Fruit fly (Drosophila melanogaster): ENCODE data around the gene CG7304.

Gene CG7304

DNA sequence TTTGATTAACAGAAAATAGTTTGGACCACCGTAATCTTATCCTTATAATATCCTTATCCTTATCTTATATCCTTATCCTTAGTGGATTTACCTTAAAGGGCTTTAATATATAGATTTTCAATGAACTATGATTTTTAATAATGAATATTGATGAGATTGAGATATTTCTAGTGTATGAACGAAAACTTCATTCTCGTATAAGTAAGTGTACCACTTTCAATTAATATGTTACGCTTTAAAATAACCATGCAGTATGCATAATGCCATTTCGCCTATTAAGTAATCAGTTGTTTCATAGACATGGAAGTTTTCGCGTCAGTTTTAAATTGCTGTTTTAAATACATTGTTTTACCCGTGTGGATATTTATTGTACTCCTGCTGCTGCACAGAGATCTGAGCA, at the start of gene CG7304:
TSS of gene CG7304 (plus strand) at position 301 of the 400 bp plus-strand sequence.
- no peak for TF ChIP-seq Mio (GFP tag; optimal IDR thresholded peaks at IDR 0.05)
- TF ChIP-seq dsf (GFP tag; optimal IDR thresholded peaks at IDR 0.05; ENCODE audit: borderline replicate concordance): no peak
- TF ChIP-seq fru (GFP tag; optimal IDR thresholded peaks at IDR 0.05): no peak
- TF ChIP-seq HLH106 (tag; optimal IDR thresholded peaks at IDR 0.05): no peak

DNA sequence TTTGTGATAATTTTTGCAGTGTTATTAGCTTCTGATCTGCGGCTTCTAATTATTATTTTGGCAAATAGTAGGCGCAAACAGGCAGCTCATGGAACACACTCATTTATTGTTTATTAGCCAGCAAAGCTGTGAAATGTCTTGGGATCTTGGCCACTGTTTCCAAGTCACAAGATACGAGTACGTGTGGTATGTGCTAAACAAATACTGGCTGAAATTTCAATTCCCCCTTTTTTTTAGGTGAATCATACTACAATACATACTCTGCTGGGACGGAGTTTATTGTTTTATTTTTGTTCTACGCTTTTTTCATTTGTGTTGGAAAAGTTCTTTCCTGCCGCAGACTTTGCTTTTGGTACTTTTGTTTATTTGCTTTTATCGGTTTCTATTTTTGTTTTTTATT, 48.5 kb upstream of the CG7304 start:
- TF ChIP-seq dmrt93B (GFP tag; optimal IDR thresholded peaks at IDR 0.05) (no peak), tai (GFP tag; optimal IDR thresholded peaks at IDR 0.05) (no peak), Hr78 (GFP tag; optimal IDR thresholded peaks at IDR 0.05) (no peak), N (GFP tag; optimal IDR thresholded peaks at IDR 0.05) (no peak), usp (GFP tag; optimal IDR thresholded peaks at IDR 0.05) (no peak), Rel (GFP tag; optimal IDR thresholded peaks at IDR 0.05) (no peak), Rel (tag; optimal IDR thresholded peaks at IDR 0.05) (peak; percentile 33), CrebA (GFP tag; optimal IDR thresholded peaks at IDR 0.05; ENCODE audit: borderline replicate concordance) (no peak)

DNA sequence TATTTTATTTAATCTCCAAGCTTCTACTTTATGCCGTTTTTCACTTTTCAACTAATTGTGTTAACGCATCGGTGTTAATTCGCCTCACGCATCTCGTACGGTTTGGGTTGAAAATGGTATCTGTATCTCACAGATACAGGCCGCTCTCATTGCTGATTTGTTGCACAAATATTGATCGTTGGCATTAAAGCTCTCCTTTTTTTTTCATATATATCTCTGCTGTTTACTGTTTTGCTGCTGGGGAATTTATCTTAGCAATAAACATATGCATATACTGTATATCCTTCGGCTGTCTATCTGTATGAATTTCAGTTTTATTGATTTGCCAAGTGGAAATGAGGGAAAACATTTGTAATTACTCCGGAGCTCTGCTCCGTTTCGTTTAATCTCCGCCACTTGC, 46.9 kb upstream of the CG7304 start:
- TF ChIP-seq CG32264 (GFP tag; optimal IDR thresholded peaks at IDR 0.05) (no peak), dmrt93B (GFP tag; optimal IDR thresholded peaks at IDR 0.05) (no peak), dl (GFP tag; optimal IDR thresholded peaks at IDR 0.05; ENCODE audit: insufficient read depth in 1 of 2, partially characterized antibody in 2 of 2) (no peak), Mio (GFP tag; optimal IDR thresholded peaks at IDR 0.05) (no peak), foxo (GFP tag; optimal IDR thresholded peaks at IDR 0.05) (no peak), rgr (GFP tag; optimal IDR thresholded peaks at IDR 0.05) (peak; percentile 14), N (GFP tag; optimal IDR thresholded peaks at IDR 0.05) (no peak), HLH106 (tag; optimal IDR thresholded peaks at IDR 0.05) (no peak), br (GFP tag; optimal IDR thresholded peaks at IDR 0.05) (peak; percentile 32), CrebA (GFP tag; optimal IDR thresholded peaks at IDR 0.05; ENCODE audit: borderline replicate concordance) (no peak), Dfd (GFP tag; optimal IDR thresholded peaks at IDR 0.05) (no peak), Rel (GFP tag; optimal IDR thresholded peaks at IDR 0.05) (no peak), Rel (tag; optimal IDR thresholded peaks at IDR 0.05) (no peak), lola (GFP tag; optimal IDR thresholded peaks at IDR 0.05) (no peak), Abd-B (GFP tag; optimal IDR thresholded peaks at IDR 0.05) (no peak), jim (GFP tag; optimal IDR thresholded peaks at IDR 0.05) (no peak), dsf (GFP tag; optimal IDR thresholded peaks at IDR 0.05; ENCODE audit: borderline replicate concordance) (no peak), Vsx2 (GFP tag; optimal IDR thresholded peaks at IDR 0.05; ENCODE audit: partially characterized antibody) (no peak), ey (GFP tag; optimal IDR thresholded peaks at IDR 0.05) (no peak), Sp1 (GFP tag; optimal IDR thresholded peaks at IDR 0.05) (peak; percentile 13), Hnf4 (GFP tag; optimal IDR thresholded peaks at IDR 0.05) (no peak), sage (GFP tag; optimal IDR thresholded peaks at IDR 0.05) (no peak), fru (GFP tag; optimal IDR thresholded peaks at IDR 0.05) (no peak), Hr83 (GFP tag; optimal IDR thresholded peaks at IDR 0.05; ENCODE audit: poor library complexity, severe bottlenecking) (no peak), Myc (optimal IDR thresholded peaks at IDR 0.05) (no peak)

DNA sequence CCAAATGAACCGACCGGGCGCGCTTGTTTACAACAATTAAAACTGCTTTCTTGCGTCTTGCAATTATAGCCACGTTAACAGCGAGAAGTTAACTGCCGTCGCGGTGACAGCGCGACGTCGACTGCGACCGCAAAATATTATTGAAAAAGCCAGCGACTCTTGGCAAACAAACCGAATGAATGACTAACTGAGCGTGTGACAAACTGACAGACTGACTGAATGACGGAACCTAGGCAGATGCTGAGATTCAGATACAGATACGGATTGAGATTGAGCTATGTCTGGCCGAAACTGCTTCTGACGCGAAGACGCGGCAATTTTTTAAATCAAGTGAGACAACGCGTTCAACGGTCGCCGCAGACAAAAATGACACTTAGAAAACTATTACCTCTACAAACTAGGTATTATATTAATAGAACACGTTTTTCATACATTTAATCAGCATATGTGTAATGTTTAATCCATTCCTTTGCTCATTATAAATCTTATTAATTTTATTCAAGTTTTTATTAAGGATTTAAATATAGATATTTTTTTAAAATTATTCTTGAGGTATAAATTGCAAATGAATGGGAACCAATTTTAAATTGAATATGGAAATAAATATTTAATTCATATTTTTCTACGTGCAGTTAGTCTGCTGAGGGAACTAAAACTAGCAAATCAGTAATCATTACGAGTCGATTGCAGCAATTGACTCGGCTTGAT, 45.0 kb upstream of the CG7304 start:
- TF ChIP-seq sv (GFP tag; optimal IDR thresholded peaks at IDR 0.05) (no peak), sage (GFP tag; optimal IDR thresholded peaks at IDR 0.05) (no peak), pan (optimal IDR thresholded peaks at IDR 0.05) (no peak)

DNA sequence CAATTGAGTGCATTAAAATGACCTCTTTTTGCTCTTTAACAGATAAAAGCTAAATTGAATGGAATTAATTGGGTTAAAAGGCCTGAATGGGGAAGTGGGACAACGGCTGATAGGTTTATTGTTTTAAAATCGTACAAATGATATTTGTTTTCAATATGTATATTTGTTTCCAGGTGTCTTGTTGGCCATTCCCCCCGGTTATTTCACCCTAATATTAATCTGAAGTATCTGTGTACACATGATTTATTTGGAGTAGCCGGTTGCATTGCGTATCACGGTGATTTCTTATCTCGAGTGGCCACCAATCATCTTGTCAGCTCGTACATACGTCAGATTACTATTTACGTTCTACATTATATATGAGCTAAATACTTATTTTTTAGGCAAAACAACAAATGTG, 43.2 kb upstream of the CG7304 start:
- TF ChIP-seq h (GFP tag; optimal IDR thresholded peaks at IDR 0.05) (peak; percentile 26), Hr83 (GFP tag; optimal IDR thresholded peaks at IDR 0.05; ENCODE audit: poor library complexity, severe bottlenecking) (no peak)

DNA sequence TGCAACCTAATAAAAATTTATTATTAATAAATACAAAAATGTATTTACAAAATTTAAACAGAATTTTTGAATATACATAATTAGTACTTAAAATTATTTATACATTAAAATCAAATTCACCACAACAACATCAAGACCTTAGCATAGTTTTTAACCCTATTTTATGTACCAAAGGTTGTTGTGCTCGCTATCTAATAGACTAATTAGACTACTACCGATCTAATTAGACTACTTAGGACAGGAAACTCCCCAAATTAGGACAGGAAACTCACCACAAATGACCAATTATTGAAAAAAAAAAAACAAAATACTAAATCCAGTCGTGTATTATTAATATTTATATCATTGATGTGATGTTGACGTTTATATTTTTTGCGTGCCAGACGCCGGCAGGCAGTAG, 42.5 kb upstream of the CG7304 start:
- TF ChIP-seq Hr83 (GFP tag; optimal IDR thresholded peaks at IDR 0.05; ENCODE audit: poor library complexity, severe bottlenecking) (no peak), Rel (GFP tag; optimal IDR thresholded peaks at IDR 0.05) (no peak), Rel (tag; optimal IDR thresholded peaks at IDR 0.05) (no peak), Abd-B (GFP tag; optimal IDR thresholded peaks at IDR 0.05) (no peak), sage (GFP tag; optimal IDR thresholded peaks at IDR 0.05) (no peak), usp (GFP tag; optimal IDR thresholded peaks at IDR 0.05) (no peak), CG9705 (GFP tag; optimal IDR thresholded peaks at IDR 0.05) (no peak), Dif (GFP tag; optimal IDR thresholded peaks at IDR 0.05; ENCODE audit: partially characterized antibody) (no peak), lola (GFP tag; optimal IDR thresholded peaks at IDR 0.05) (no peak), sv (GFP tag; optimal IDR thresholded peaks at IDR 0.05) (no peak), Jra (GFP tag; optimal IDR thresholded peaks at IDR 0.05) (no peak), GATAd (GFP tag; optimal IDR thresholded peaks at IDR 0.05) (no peak), Hr78 (GFP tag; optimal IDR thresholded peaks at IDR 0.05) (no peak), Myc (optimal IDR thresholded peaks at IDR 0.05) (no peak), ey (GFP tag; optimal IDR thresholded peaks at IDR 0.05) (no peak), HLH106 (tag; optimal IDR thresholded peaks at IDR 0.05) (no peak), Dfd (GFP tag; optimal IDR thresholded peaks at IDR 0.05) (no peak), dl (GFP tag; optimal IDR thresholded peaks at IDR 0.05; ENCODE audit: insufficient read depth in 1 of 2, partially characterized antibody in 2 of 2) (no peak), tai (GFP tag; optimal IDR thresholded peaks at IDR 0.05) (no peak), br (GFP tag; optimal IDR thresholded peaks at IDR 0.05) (no peak)

Measured in whole organism, wandering third instar larva.